Worm (Caenorhabditis elegans): Measurements from ENCODE around the gene F13A7.11.

The F13A7.11 gene

ce11 chrV:16435510-16435909, 40.4 kb upstream of the F13A7.11 start, which contains the start of the genes F26D2.13 and F26D2.14:
F26D2.13 (minus strand) TSS chrV:16435610.
F26D2.14 (plus strand) TSS chrV:16435855.
- TF ChIP-seq madf-9 (GFP tag; conservative IDR thresholded peaks at IDR 0.05) (no peak), aha-1 (tag) (peak; percentile 82), nhr-25 (tag; optimal IDR thresholded peaks at IDR 0.05; ENCODE audit: borderline replicate concordance, insufficient read depth) (no peak), madf-5 (GFP tag; IDR thresholded peaks at IDR 0.05) (no peak)

DNA sequence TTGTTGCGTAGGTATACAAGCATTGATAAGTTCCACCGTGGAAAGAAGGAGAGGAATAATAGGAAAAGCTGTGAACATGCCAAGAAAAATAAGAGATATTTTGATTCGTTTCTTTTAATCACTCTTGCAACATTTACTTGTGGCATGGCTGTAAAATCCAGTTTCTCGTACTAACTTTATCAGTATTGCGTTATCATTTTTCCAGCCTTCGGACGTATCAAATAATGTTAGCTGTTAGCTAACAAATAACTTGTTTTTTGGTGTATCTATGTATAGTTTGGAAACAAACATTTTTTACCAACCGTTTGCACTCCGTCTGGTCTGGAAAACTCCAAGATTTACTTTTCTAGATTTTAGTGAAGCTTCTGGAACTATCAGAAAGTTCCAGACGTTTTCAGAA, 38.4 kb upstream of the F13A7.11 start, which contains the start of gene clec-234:
TSS of gene clec-234 (minus strand) at position 101 of the 400 bp plus-strand sequence.
- TF ChIP-seq madf-5 (GFP tag; IDR thresholded peaks at IDR 0.05) (no peak), ctbp-1 (GFP tag; IDR thresholded peaks at IDR 0.05) (no peak), unc-130 (GFP tag; optimal IDR thresholded peaks at IDR 0.05) (no peak), tag-97 (GFP tag; IDR thresholded peaks at IDR 0.05) (no peak), nhr-10 (tag; optimal IDR thresholded peaks at IDR 0.05) (no peak)

DNA sequence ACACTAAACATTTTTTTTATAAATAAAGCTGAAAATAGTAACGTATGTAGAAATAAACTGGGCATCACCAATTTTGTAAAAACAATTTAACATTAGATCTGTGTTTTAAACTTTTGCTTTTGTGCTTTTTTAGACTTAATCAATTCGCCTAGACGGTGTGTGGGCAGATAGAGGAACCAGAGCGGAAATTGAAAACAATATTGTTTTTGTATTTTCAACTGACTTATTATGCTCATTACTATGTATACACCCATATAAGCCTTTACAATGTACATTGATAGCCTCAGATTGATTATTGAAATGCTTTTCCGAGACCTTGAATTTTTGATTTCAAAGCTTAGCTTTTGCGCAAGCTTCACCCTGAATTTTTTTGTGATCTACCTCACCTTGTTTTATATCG, 34.8 kb upstream of the F13A7.11 start, which contains the start of gene str-73:
TSS of gene str-73 (plus strand) at position 301 of the 400 bp plus-strand sequence.
- no peak for TF ChIP-seq lin-38 (GFP tag; IDR thresholded peaks at IDR 0.05)
- TF ChIP-seq cey-2 (tag; optimal IDR thresholded peaks at IDR 0.05; ENCODE audit: borderline replicate concordance, insufficient read depth) = no peak
- no peak for TF ChIP-seq unc-39 (tag; optimal IDR thresholded peaks at IDR 0.05)
- no peak for TF ChIP-seq ces-1 (GFP tag; optimal IDR thresholded peaks at IDR 0.05)
- no peak for TF ChIP-seq ztf-7 (tag; optimal IDR thresholded peaks at IDR 0.05)
- TF ChIP-seq nhr-11 (tag; optimal IDR thresholded peaks at IDR 0.05) = no peak

DNA sequence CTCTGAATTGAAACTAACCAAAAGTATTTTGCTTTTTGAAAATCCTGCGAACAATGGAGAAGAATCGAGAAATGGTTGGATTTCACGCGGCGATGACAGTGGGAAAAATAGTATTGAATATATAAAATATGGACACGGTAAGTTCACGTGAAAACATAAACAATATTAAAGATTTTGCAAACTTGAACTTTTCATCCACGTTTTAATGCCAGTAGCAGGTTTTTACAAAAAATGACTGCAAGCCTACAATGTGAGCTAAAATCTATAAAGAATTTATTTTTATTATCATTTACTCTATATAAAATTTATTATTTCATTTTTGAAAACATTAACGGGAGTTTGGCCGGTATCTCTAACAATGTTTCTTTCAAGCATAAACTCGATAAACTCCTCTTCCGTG, 34.4 kb upstream of the F13A7.11 start, which contains the start of gene F26D2.10:
TSS of gene F26D2.10 (minus strand) at position 101 of the 400 bp plus-strand sequence.
- TF ChIP-seq F37D6.2 (tag; optimal IDR thresholded peaks at IDR 0.05) = no peak
- TF ChIP-seq ceh-82 (tag; optimal IDR thresholded peaks at IDR 0.05) = no peak

DNA sequence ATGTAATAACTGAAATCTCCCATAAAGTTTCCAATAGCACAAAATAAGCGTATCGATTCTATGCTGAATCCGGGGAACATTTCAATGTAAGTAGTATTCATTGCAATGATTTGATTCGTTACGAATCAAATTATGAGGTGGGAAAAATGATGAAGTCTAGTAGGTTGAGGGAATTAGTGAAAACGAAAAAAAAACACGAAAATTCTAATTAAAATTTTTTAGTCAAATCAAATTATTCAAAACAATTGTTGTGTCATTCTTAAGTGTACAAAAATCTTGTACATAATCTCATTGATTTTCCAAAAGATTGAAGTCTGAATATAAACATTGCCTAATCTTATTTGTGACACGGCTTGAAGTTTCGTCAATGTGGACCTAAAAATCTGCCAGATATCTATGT, 29.3 kb upstream of the F13A7.11 start, which contains the start of gene srw-29:
TSS of gene srw-29 (minus strand) at position 101 of the 400 bp plus-strand sequence.
- TF ChIP-seq T26A8.4 (GFP tag; IDR thresholded peaks at IDR 0.05) (no peak), daf-16 (GFP tag; optimal IDR thresholded peaks at IDR 0.05) (no peak), daf-16 (tag; optimal IDR thresholded peaks at IDR 0.05) (no peak), zfp-2 (tag; optimal IDR thresholded peaks at IDR 0.05) (no peak), ceh-32 (tag; optimal IDR thresholded peaks at IDR 0.05; ENCODE audit: poor library complexity) (no peak), F26F4.8 (GFP tag; conservative IDR thresholded peaks at IDR 0.05) (no peak), dmd-6 (GFP tag; IDR thresholded peaks at IDR 0.05) (no peak), lir-3 (tag; optimal IDR thresholded peaks at IDR 0.05) (no peak), hlh-30 (tag; optimal IDR thresholded peaks at IDR 0.05; ENCODE audit: insufficient read depth) (no peak), saeg-2 (GFP tag; IDR thresholded peaks at IDR 0.05) (no peak)

- TF ChIP-seq lin-38 (GFP tag; IDR thresholded peaks at IDR 0.05) (no peak), T26A8.4 (GFP tag; IDR thresholded peaks at IDR 0.05) (no peak), nhr-48 (tag; optimal IDR thresholded peaks at IDR 0.05) (no peak), F10B5.3 (tag; optimal IDR thresholded peaks at IDR 0.05) (no peak), ZK337.2 (GFP tag; IDR thresholded peaks at IDR 0.05) (no peak), Y75B8A.6 (GFP tag; IDR thresholded peaks at IDR 0.05) (no peak), lir-3 (tag; optimal IDR thresholded peaks at IDR 0.05) (no peak), snpc-1.2 (GFP tag; IDR thresholded peaks at IDR 0.05) (no peak), attf-4 (tag; optimal IDR thresholded peaks at IDR 0.05) (no peak), lin-1 (GFP tag; IDR thresholded peaks at IDR 0.05) (no peak), php-3 (GFP tag; IDR thresholded peaks at IDR 0.05) (no peak), hmg-1.1 (GFP tag; IDR thresholded peaks at IDR 0.05) (no peak), dpl-1 (GFP tag; optimal IDR thresholded peaks at IDR 0.05) (no peak), Y5F2A.4 (GFP tag; optimal IDR thresholded peaks at IDR 0.05) (no peak), ceh-20 (GFP tag; IDR thresholded peaks at IDR 0.05) (no peak), F44E2.7 (GFP tag; IDR thresholded peaks at IDR 0.05) (no peak), nhr-28 (tag; optimal IDR thresholded peaks at IDR 0.05) (no peak), mxl-2 (GFP tag; conservative IDR thresholded peaks at IDR 0.05) (no peak)
Measured at ce11 chrV:16420696-16421095, 25.6 kb upstream of the F13A7.11 start, which contains the start of gene srw-48. srw-48 (plus strand) TSS chrV:16420996.
